Worm (Caenorhabditis elegans) whole organism, L4 larva: ENCODE results near the gene lgg-2.

Experiments used
- F26F4.8 ChIP-seq: fragments of 200-800 bp; sonication (Bioruptor generic); conservative IDR thresholded peaks from 2 replicates; pipeline ENCODE4 v1.3.6; 2022; ENCODE audit warnings: missing genetic modification characterization, missing compliant biosample characterization
- F44E2.7 ChIP-seq: fragments of 200-800 bp; sonication (Bioruptor generic); IDR thresholded peaks from 2 replicates; pipeline ENCODE4 v2.1.2; 2022; ENCODE audit warnings: missing genetic modification characterization, missing compliant biosample characterization
- R02D3.7 ChIP-seq: fragments of 150-350 bp; sonication (generic microtip); optimal IDR thresholded peaks from 3 replicates; lab custom pipeline; 2014; ENCODE audit warnings: missing biosample characterization, missing genetic modification characterization
- T20F7.1 ChIP-seq: fragments of 200-800 bp; sonication (Bioruptor generic); optimal IDR thresholded peaks from 2 replicates; lab custom pipeline; 2018; ENCODE audit warnings: mild to moderate bottlenecking, missing genetic modification characterization, missing compliant biosample characterization
- Y75B8A.6 ChIP-seq: fragments of 200-800 bp; sonication (Bioruptor generic); IDR thresholded peaks from 2 replicates; pipeline ENCODE4 v1.3.6; 2022; ENCODE audit warnings: missing genetic modification reagents, missing genetic modification characterization, missing compliant biosample characterization
- ZK337.2 ChIP-seq: fragments of 200-800 bp; sonication (Bioruptor generic); IDR thresholded peaks from 2 replicates; pipeline ENCODE4 v1.3.6; 2022; ENCODE audit warnings: missing genetic modification reagents, missing genetic modification characterization, missing compliant biosample characterization
- ZK546.5 ChIP-seq, 2 experiments: sonication (generic microtip); optimal IDR thresholded peaks; 2 replicates each; lab custom pipeline; 2017; ENCODE audit warnings: missing biosample characterization in 2 of 2, missing genetic modification characterization in 2 of 2
- aha-1 ChIP-seq: fragments of 150-350 bp; peaks from one replicate; lab custom pipeline; 2014; ENCODE audit warnings: missing biosample characterization, missing genetic modification characterization
- ama-1 ChIP-seq: fragments of 150-350 bp; optimal IDR thresholded peaks from 2 replicates; lab custom pipeline; 2014; ENCODE audit warnings: inconsistent platforms, mixed read lengths
- ceh-20 ChIP-seq: fragments of 200-800 bp; sonication (Bioruptor generic); IDR thresholded peaks from 2 replicates; pipeline ENCODE4 v1.3.6; 2022; ENCODE audit warnings: missing genetic modification reagents, missing genetic modification characterization, missing compliant biosample characterization
- ces-1 ChIP-seq: fragments of 150-350 bp; sonication (generic microtip); optimal IDR thresholded peaks from 4 replicates; lab custom pipeline; 2014; ENCODE audit warnings: missing biosample characterization, missing genetic modification reagents, missing genetic modification characterization
- ctbp-1 ChIP-seq: fragments of 200-800 bp; sonication (Bioruptor generic); IDR thresholded peaks from 2 replicates; pipeline ENCODE4 v1.3.6; 2022; ENCODE audit warnings: missing genetic modification reagents, missing genetic modification characterization, missing compliant biosample characterization
- daf-16 ChIP-seq, 3 experiments: sonication (generic microtip); optimal IDR thresholded peaks; 2 replicates each; lab custom pipeline; 2016 to 2017; ENCODE audit warnings: missing genetic modification characterization in 3 of 3, missing genetic modification reagents in 3 of 3, mild to moderate bottlenecking in 2 of 3, missing compliant biosample characterization in 2 of 3, missing biosample characterization in 1 of 3, moderate library complexity in 1 of 3
- dmd-6 ChIP-seq: fragments of 200-800 bp; sonication (Bioruptor generic); IDR thresholded peaks from 2 replicates; pipeline ENCODE4 v1.3.6; 2022; ENCODE audit warnings: missing genetic modification reagents, missing genetic modification characterization, missing compliant biosample characterization
- dmd-8 ChIP-seq: fragments of 200-800 bp; sonication (Bioruptor generic); IDR thresholded peaks from 2 replicates; pipeline ENCODE4 v1.3.6; 2022; ENCODE audit warnings: missing genetic modification characterization, missing compliant biosample characterization
- dpl-1 ChIP-seq: fragments of 150-350 bp; optimal IDR thresholded peaks from 2 replicates; lab custom pipeline; 2014; ENCODE audit warnings: missing biosample characterization, missing genetic modification reagents, missing genetic modification characterization
- dve-1 ChIP-seq: sonication (generic microtip); optimal IDR thresholded peaks from 2 replicates; lab custom pipeline; 2017; ENCODE audit warnings: antibody characterized with exemption, mild to moderate bottlenecking, missing genetic modification characterization, missing compliant biosample characterization; ENCODE audit not compliant: insufficient read depth
- egl-43 ChIP-seq: fragments of 200-800 bp; sonication (Bioruptor generic); IDR thresholded peaks from 2 replicates; pipeline ENCODE4 v1.3.6; 2022; ENCODE audit warnings: missing genetic modification reagents, missing genetic modification characterization, missing compliant biosample characterization
- gei-8 ChIP-seq: fragments of 200-800 bp; sonication (Bioruptor generic); optimal IDR thresholded peaks from 2 replicates; lab custom pipeline; 2018; ENCODE audit warnings: mild to moderate bottlenecking, missing genetic modification characterization, missing compliant biosample characterization
- hif-1 ChIP-seq, 2 experiments: sonication (generic microtip); optimal IDR thresholded peaks; 2 replicates each; lab custom pipeline; 2016 to 2017; ENCODE audit warnings: missing compliant biosample characterization in 2 of 2, missing genetic modification characterization in 2 of 2, missing genetic modification reagents in 2 of 2, missing genotype in 2 of 2, mild to moderate bottlenecking in 1 of 2
- hlh-11 ChIP-seq: fragments of 200-800 bp; sonication (Bioruptor generic); optimal IDR thresholded peaks from 2 replicates; lab custom pipeline; 2018; ENCODE audit warnings: mild to moderate bottlenecking, missing genetic modification characterization, missing compliant biosample characterization
- lim-7 ChIP-seq: fragments of 200-800 bp; sonication (Bioruptor generic); IDR thresholded peaks from 2 replicates; pipeline ENCODE4 v1.3.6; 2022; ENCODE audit warnings: missing genetic modification characterization, missing compliant biosample characterization
- lin-1 ChIP-seq: fragments of 200-800 bp; sonication (Bioruptor generic); IDR thresholded peaks from 2 replicates; pipeline ENCODE4 v1.3.6; 2022; ENCODE audit warnings: missing genetic modification reagents, missing genetic modification characterization, missing compliant biosample characterization
- lin-29 ChIP-seq: fragments of 200-800 bp; sonication (Bioruptor generic); IDR thresholded peaks from 2 replicates; pipeline ENCODE4 v1.3.6; 2022; ENCODE audit warnings: missing genetic modification reagents, missing genetic modification characterization, missing compliant biosample characterization
- lin-39 ChIP-seq: fragments of 150-350 bp; optimal IDR thresholded peaks from 2 replicates; lab custom pipeline; 2014; ENCODE audit warnings: missing biosample characterization, missing genetic modification reagents, missing genetic modification characterization
- madf-5 ChIP-seq, 2 experiments: fragments of 200-800 bp; sonication (Bioruptor generic); IDR thresholded peaks; 2 replicates each; pipeline ENCODE4 v1.3.6; 2022; ENCODE audit warnings: missing compliant biosample characterization in 2 of 2, missing genetic modification characterization in 2 of 2
- mep-1 ChIP-seq: fragments of 150-350 bp; sonication (generic microtip); optimal IDR thresholded peaks from 3 replicates; lab custom pipeline; 2014; ENCODE audit warnings: missing biosample characterization, missing genetic modification characterization
- mes-2 ChIP-seq: sonication (generic microtip); optimal IDR thresholded peaks from 2 replicates; lab custom pipeline; 2016; ENCODE audit warnings: missing genotype, mild to moderate bottlenecking, missing genetic modification characterization, missing compliant biosample characterization; ENCODE audit not compliant: poor library complexity, severe bottlenecking
- mxl-2 ChIP-seq: fragments of 200-800 bp; sonication (Bioruptor generic); conservative IDR thresholded peaks from 2 replicates; pipeline ENCODE4 v1.3.6; 2022; ENCODE audit warnings: missing genetic modification reagents, missing genetic modification characterization, missing compliant biosample characterization
- mxl-3 ChIP-seq: fragments of 200-800 bp; sonication (Bioruptor generic); optimal IDR thresholded peaks from 2 replicates; lab custom pipeline; 2018; ENCODE audit warnings: mild to moderate bottlenecking, missing genetic modification characterization, missing compliant biosample characterization
- nhr-11 ChIP-seq: fragments of 150-350 bp; optimal IDR thresholded peaks from 2 replicates; lab custom pipeline; 2014; ENCODE audit warnings: missing biosample characterization, missing genetic modification characterization
- nhr-237 ChIP-seq: sonication (generic microtip); optimal IDR thresholded peaks from 2 replicates; lab custom pipeline; 2017; ENCODE audit warnings: missing biosample characterization, missing genetic modification characterization
- nhr-25 ChIP-seq: sonication (generic microtip); optimal IDR thresholded peaks from 2 replicates; lab custom pipeline; 2017; ENCODE audit warnings: missing genetic modification characterization, mild to moderate bottlenecking, missing compliant biosample characterization, antibody characterized with exemption, moderate library complexity, borderline replicate concordance; ENCODE audit not compliant: insufficient read depth
- nhr-28 ChIP-seq: fragments of 150-350 bp; optimal IDR thresholded peaks from 2 replicates; lab custom pipeline; 2014; ENCODE audit warnings: missing biosample characterization, missing genetic modification characterization
- nhr-41 ChIP-seq: fragments of 200-800 bp; sonication (Bioruptor generic); IDR thresholded peaks from 2 replicates; pipeline ENCODE4 v1.3.6; 2022; ENCODE audit warnings: missing genetic modification reagents, missing genetic modification characterization, missing compliant biosample characterization
- nhr-42 ChIP-seq: fragments of 200-800 bp; sonication (Bioruptor generic); IDR thresholded peaks from 2 replicates; pipeline ENCODE4 v1.3.6; 2022; ENCODE audit warnings: missing genetic modification characterization, missing compliant biosample characterization
- nhr-6 ChIP-seq: fragments of 150-350 bp; optimal IDR thresholded peaks from 2 replicates; lab custom pipeline; 2014; ENCODE audit warnings: missing biosample characterization, missing genetic modification characterization
- nhr-76 ChIP-seq: fragments of 150-350 bp; optimal IDR thresholded peaks from 2 replicates; lab custom pipeline; 2014; ENCODE audit warnings: missing biosample characterization, missing genetic modification characterization
- nhr-77 ChIP-seq: fragments of 150-350 bp; optimal IDR thresholded peaks from 2 replicates; lab custom pipeline; 2014; ENCODE audit warnings: missing biosample characterization, missing genetic modification characterization
- pqm-1 ChIP-seq: sonication (generic microtip); optimal IDR thresholded peaks from 2 replicates; lab custom pipeline; 2017; ENCODE audit warnings: missing biosample characterization, missing genetic modification characterization
- saeg-2 ChIP-seq: fragments of 200-800 bp; sonication (Bioruptor generic); IDR thresholded peaks from 2 replicates; pipeline ENCODE4 v1.3.6; 2022; ENCODE audit warnings: missing genetic modification reagents, missing genetic modification characterization, missing compliant biosample characterization
- snpc-4 ChIP-seq: fragments of 150-350 bp; optimal IDR thresholded peaks from 2 replicates; lab custom pipeline; 2014; ENCODE audit warnings: missing biosample characterization, missing genetic modification characterization
- spr-3 ChIP-seq: fragments of 200-800 bp; sonication (Bioruptor generic); optimal IDR thresholded peaks from 2 replicates; lab custom pipeline; 2018; ENCODE audit warnings: mild to moderate bottlenecking, missing genetic modification characterization, missing compliant biosample characterization
- unc-130 ChIP-seq: sonication (generic microtip); optimal IDR thresholded peaks from 2 replicates; lab custom pipeline; 2016; ENCODE audit warnings: missing genetic modification reagents, missing genetic modification characterization, missing compliant biosample characterization
- vab-7 ChIP-seq: fragments of 200-800 bp; sonication (Bioruptor generic); IDR thresholded peaks from 2 replicates; pipeline ENCODE4 v1.3.6; 2022; ENCODE audit warnings: missing genetic modification reagents, missing genetic modification characterization, missing compliant biosample characterization
- zfp-2 ChIP-seq: sonication (generic microtip); optimal IDR thresholded peaks from 2 replicates; lab custom pipeline; 2016; ENCODE audit warnings: mild to moderate bottlenecking, missing genetic modification characterization, missing compliant biosample characterization
- zfp-3 ChIP-seq: fragments of 200-800 bp; sonication (Bioruptor generic); conservative IDR thresholded peaks from 2 replicates; pipeline ENCODE4 v1.3.6; 2022; ENCODE audit warnings: missing genetic modification reagents, missing genetic modification characterization, missing compliant biosample characterization
- zip-11 ChIP-seq: fragments of 200-800 bp; sonication (Bioruptor generic); IDR thresholded peaks from 2 replicates; pipeline ENCODE4 v1.3.6; 2022; ENCODE audit warnings: missing genetic modification characterization, missing compliant biosample characterization

lgg-2 gene

ce11 chrIV:10936906-10937540, 1.3 kb upstream of the lgg-2 start, which contains the start of gene fic-1 (continued):
- peak; percentile 56 for TF ChIP-seq T20F7.1 (GFP tag; lab: Kevin White, UChicago)
- no peak for TF ChIP-seq R02D3.7 (tag; lab: Kevin White, UChicago)
- no peak for TF ChIP-seq vab-7
- no peak for TF ChIP-seq nhr-77 (tag; lab: Kevin White, UChicago)
- TF ChIP-seq mxl-3 (GFP tag; lab: Kevin White, UChicago) = no peak

- TF ChIP-seq nhr-237 = no peak
- peak in 1 of 2 experiments; percentile 50 for TF ChIP-seq daf-16 (GFP tag; optimal IDR thresholded peaks at IDR 0.05; lab: Kevin White, UChicago)
- peak; percentile 67 for TF ChIP-seq daf-16 (tag; optimal IDR thresholded peaks at IDR 0.05; lab: Kevin White, UChicago)
- TF ChIP-seq nhr-28 (tag; lab: Kevin White, UChicago) = peak; percentile 55
- peak; percentile 73; the same call in 1 of the 2 replicates for TF ChIP-seq egl-43 (GFP tag; lab: Robert Waterston, UW)
- no peak for TF ChIP-seq nhr-25 (tag; lab: Kevin White, UChicago)
- TF ChIP-seq hlh-11 = peak; percentile 99
- no peak for TF ChIP-seq snpc-4 (tag; lab: Kevin White, UChicago)
- peak; percentile 79 for TF ChIP-seq dve-1 (tag; lab: Kevin White, UChicago)
- peak; percentile 78 for TF ChIP-seq T20F7.1 (GFP tag; lab: Kevin White, UChicago)
- peak; percentile 54 for TF ChIP-seq vab-7
- TF ChIP-seq mxl-2 (GFP tag; lab: Robert Waterston, UW) = peak; percentile 91
- TF ChIP-seq saeg-2 (GFP tag; lab: Robert Waterston, UW) = no peak
- no peak for TF ChIP-seq ces-1 (GFP tag; lab: Kevin White, UChicago)
- TF ChIP-seq F44E2.7 (GFP tag; lab: Robert Waterston, UW) = no peak
- TF ChIP-seq nhr-41 (GFP tag; lab: Robert Waterston, UW) = 0 out of 2 replicates have a peak, but pooled peaks have one; percentile 29
- no peak for TF ChIP-seq nhr-42
- TF ChIP-seq mep-1 (tag; lab: Kevin White, UChicago) = peak; percentile 90
- TF ChIP-seq gei-8 (GFP tag; lab: Kevin White, UChicago) = peak; percentile 4
- no peak for TF ChIP-seq zfp-2 (tag; lab: Kevin White, UChicago)
- TF ChIP-seq dmd-6 (GFP tag; lab: Robert Waterston, UW) = peak; percentile 88
- TF ChIP-seq nhr-11 = peak; percentile 93
- TF ChIP-seq hif-1 (tag; optimal IDR thresholded peaks at IDR 0.05; lab: Kevin White, UChicago) = peak in 1 of 2 experiments; percentile 62
- TF ChIP-seq aha-1 = peak; percentile 75
- TF ChIP-seq dmd-8 = no peak
- TF ChIP-seq pqm-1 = no peak
- TF ChIP-seq ceh-20 (GFP tag; lab: Robert Waterston, UW) = peak; percentile 91
- TF ChIP-seq zfp-3 (GFP tag; lab: Robert Waterston, UW) = peak; percentile 50; the same call in 1 of the 2 replicates
- TF ChIP-seq unc-130 (GFP tag; lab: Kevin White, UChicago) = no peak
- TF ChIP-seq spr-3 (GFP tag; lab: Kevin White, UChicago) = no peak
- TF ChIP-seq dpl-1 (GFP tag; lab: Kevin White, UChicago) = peak; percentile 59
- no peak for TF ChIP-seq zip-11
- peak; percentile 67 for TF ChIP-seq nhr-6 (tag; lab: Kevin White, UChicago)
- 0 out of 2 replicates have a peak, but pooled peaks have one; percentile 54 for TF ChIP-seq lin-1 (GFP tag; lab: Robert Waterston, UW)
- TF ChIP-seq ZK337.2 = no peak
- no peak for TF ChIP-seq nhr-76 (tag; lab: Kevin White, UChicago)
- TF ChIP-seq lin-39 (tag; lab: Kevin White, UChicago) = no peak
- no peak for TF ChIP-seq Y75B8A.6
- peak; percentile 77 for TF ChIP-seq ama-1 (lab: Kevin White, UChicago)
- peak; percentile 80 for TF ChIP-seq ctbp-1
- no peak for TF ChIP-seq lin-29
- TF ChIP-seq F26F4.8 (GFP tag; lab: Robert Waterston, UW) = no peak
- no peak for TF ChIP-seq madf-5 (GFP tag; IDR thresholded peaks at IDR 0.05; lab: Robert Waterston, UW)
- no peak for TF ChIP-seq ZK546.5 (tag; optimal IDR thresholded peaks at IDR 0.05; lab: Kevin White, UChicago)
- TF ChIP-seq mes-2 (tag; lab: Kevin White, UChicago) = peak; percentile 75
- TF ChIP-seq lim-7 (GFP tag; lab: Robert Waterston, UW) = no peak
These were observed 367 bp downstream of the lgg-2 start for ce11 chrIV:10935336-10935735.
